Worm (Caenorhabditis elegans): ENCODE results near the gene spat-3.
A peak's percentile ranks its signal among the peaks of the same experiment; 100 is the strongest.

Gene spat-3

ce11 chrX:4620019-4620418 is 14.3 kb upstream of the spat-3 start:
- TF ChIP-seq zag-1 (tag; optimal IDR thresholded peaks at IDR 0.05), result peak; percentile 58
- TF ChIP-seq unc-55 (GFP tag; optimal IDR thresholded peaks at IDR 0.05), result peak; percentile 33
- peak; percentile 31 for TF ChIP-seq lin-11 (tag; optimal IDR thresholded peaks at IDR 0.05)
- no peak for TF ChIP-seq gmeb-1 (tag; optimal IDR thresholded peaks at IDR 0.05)
- no peak for TF ChIP-seq dmd-4 (tag; optimal IDR thresholded peaks at IDR 0.05)

- TF ChIP-seq nhr-129 (tag; optimal IDR thresholded peaks at IDR 0.05) (peak; percentile 76), nhr-11 (tag; optimal IDR thresholded peaks at IDR 0.05) (no peak), lsy-2 (tag; optimal IDR thresholded peaks at IDR 0.05) (peak in 1 of 2 experiments; percentile 9), C34F6.9 (tag; optimal IDR thresholded peaks at IDR 0.05) (peak; percentile 28), unc-55 (GFP tag; optimal IDR thresholded peaks at IDR 0.05) (peak; percentile 57)
Measured at ce11 chrX:4619582-4619981, 13.9 kb upstream of the spat-3 start, which contains the start of gene pqn-65. TSS of gene pqn-65 (minus strand) at chrX:4619635.

ce11 chrX:4616832-4617231 is 11.1 kb upstream of the spat-3 start:
- no peak for TF ChIP-seq elt-3 (tag; optimal IDR thresholded peaks at IDR 0.05)
- no peak for TF ChIP-seq lin-39 (tag; optimal IDR thresholded peaks at IDR 0.05)
- TF ChIP-seq sma-3 (GFP tag; optimal IDR thresholded peaks at IDR 0.05), result no peak
- TF ChIP-seq unc-55 (GFP tag; optimal IDR thresholded peaks at IDR 0.05), result peak; percentile 51
- TF ChIP-seq ztf-11 (tag; optimal IDR thresholded peaks at IDR 0.05), result no peak
- TF ChIP-seq mdl-1 (tag; optimal IDR thresholded peaks at IDR 0.05), result no peak
- TF ChIP-seq mbf-1 (tag; optimal IDR thresholded peaks at IDR 0.05), result no peak
- TF ChIP-seq C34F6.9 (tag; optimal IDR thresholded peaks at IDR 0.05), result no peak
- TF ChIP-seq nhr-25 (tag; optimal IDR thresholded peaks at IDR 0.05), result no peak
- TF ChIP-seq nhr-21 (tag; optimal IDR thresholded peaks at IDR 0.05), result no peak
- TF ChIP-seq lsy-2 (tag; optimal IDR thresholded peaks at IDR 0.05), result peak in 1 of 2 experiments; percentile 2
- no peak for TF ChIP-seq nhr-10 (tag; optimal IDR thresholded peaks at IDR 0.05)
- no peak for TF ChIP-seq egl-27 (tag; optimal IDR thresholded peaks at IDR 0.05)
- TF ChIP-seq fos-1 (tag; optimal IDR thresholded peaks at IDR 0.05), result no peak
- TF ChIP-seq unc-62 (GFP tag; optimal IDR thresholded peaks at IDR 0.05), result no peak
- TF ChIP-seq alr-1 (tag; optimal IDR thresholded peaks at IDR 0.05), result no peak
- TF ChIP-seq nhr-129 (tag; optimal IDR thresholded peaks at IDR 0.05), result peak; percentile 42

ce11 chrX:4615034-4615433 is 9.3 kb upstream of the spat-3 start:
- TF ChIP-seq unc-55 (GFP tag; optimal IDR thresholded peaks at IDR 0.05), result no peak
- TF ChIP-seq nhr-25 (tag; optimal IDR thresholded peaks at IDR 0.05), result no peak
- TF ChIP-seq fos-1 (tag; optimal IDR thresholded peaks at IDR 0.05), result no peak
- no peak for TF ChIP-seq lin-11 (tag; optimal IDR thresholded peaks at IDR 0.05)
- no peak for TF ChIP-seq nhr-21 (tag; optimal IDR thresholded peaks at IDR 0.05)
- TF ChIP-seq ceh-82 (tag; optimal IDR thresholded peaks at IDR 0.05), result no peak
- no peak for TF ChIP-seq sem-4 (tag; optimal IDR thresholded peaks at IDR 0.05)
- TF ChIP-seq alr-1 (tag; optimal IDR thresholded peaks at IDR 0.05), result no peak
- no peak for TF ChIP-seq ceh-16 (tag; optimal IDR thresholded peaks at IDR 0.05)
- TF ChIP-seq aly-2 (tag; optimal IDR thresholded peaks at IDR 0.05), result no peak
- TF ChIP-seq zag-1 (tag; optimal IDR thresholded peaks at IDR 0.05), result no peak
- TF ChIP-seq gmeb-1 (tag; optimal IDR thresholded peaks at IDR 0.05), result no peak
- TF ChIP-seq nhr-10 (tag; optimal IDR thresholded peaks at IDR 0.05), result no peak
- TF ChIP-seq nhr-12 (tag; optimal IDR thresholded peaks at IDR 0.05), result no peak
- TF ChIP-seq sma-9 (GFP tag; optimal IDR thresholded peaks at IDR 0.05), result no peak
- TF ChIP-seq sma-9 (tag; optimal IDR thresholded peaks at IDR 0.05), result no peak
- no peak for TF ChIP-seq ZK546.5 (tag; optimal IDR thresholded peaks at IDR 0.05)
- TF ChIP-seq lin-39 (tag; optimal IDR thresholded peaks at IDR 0.05), result no peak

ce11 chrX:4609635-4610034 is 3.9 kb upstream of the spat-3 start:
- no peak for TF ChIP-seq ceh-82 (tag; optimal IDR thresholded peaks at IDR 0.05)
- no peak for TF ChIP-seq lin-13 (GFP tag; optimal IDR thresholded peaks at IDR 0.05)
- TF ChIP-seq nhr-11 (tag; optimal IDR thresholded peaks at IDR 0.05), result no peak
- TF ChIP-seq ama-1 (optimal IDR thresholded peaks at IDR 0.05), result no peak

ce11 chrX:4607300-4607699 is 1.6 kb upstream of the spat-3 start:
- no peak for TF ChIP-seq ceh-82 (tag; optimal IDR thresholded peaks at IDR 0.05)
- TF ChIP-seq nhr-77 (tag; optimal IDR thresholded peaks at IDR 0.05), result no peak
- TF ChIP-seq unc-62 (GFP tag; optimal IDR thresholded peaks at IDR 0.05), result no peak
- no peak for TF ChIP-seq unc-39 (tag; optimal IDR thresholded peaks at IDR 0.05)
- TF ChIP-seq lin-39 (tag; optimal IDR thresholded peaks at IDR 0.05), result no peak

Measured in whole organism, L2 larva.